Worm (Caenorhabditis elegans): ENCODE measurements around the gene F20B6.5.

- no peak for TF ChIP-seq fkh-10 (GFP tag; optimal IDR thresholded peaks at IDR 0.05)
- no peak for TF ChIP-seq unc-86 (tag; optimal IDR thresholded peaks at IDR 0.05)
- no peak for TF ChIP-seq C38D4.7 (GFP tag; optimal IDR thresholded peaks at IDR 0.05)
- no peak for TF ChIP-seq pros-1 (tag; optimal IDR thresholded peaks at IDR 0.05)
- no peak for TF ChIP-seq ama-1 (optimal IDR thresholded peaks at IDR 0.05)
- no peak for TF ChIP-seq fkh-6 (tag; optimal IDR thresholded peaks at IDR 0.05)
- TF ChIP-seq F13H6.1 (tag; optimal IDR thresholded peaks at IDR 0.05), result no peak
- TF ChIP-seq nhr-11 (tag; optimal IDR thresholded peaks at IDR 0.05), result no peak
- no peak for TF ChIP-seq T23F11.4 (GFP tag; optimal IDR thresholded peaks at IDR 0.05)
- TF ChIP-seq hlh-6 (tag; optimal IDR thresholded peaks at IDR 0.05), result no peak
- no peak for TF ChIP-seq pqm-1 (tag; optimal IDR thresholded peaks at IDR 0.05)
Measured at ce11 chrX:4163391-4163790, 36.3 kb downstream of the F20B6.5 start, which contains the start of gene ZK470.1.

Measured in whole organism, late embryonic.